Worm (Caenorhabditis elegans) whole organism, late embryonic: ENCODE data around the gene snf-5.

ENCODE experiments used
- C08G9.2 ChIP-seq: sonication (generic microtip); optimal IDR thresholded peaks from 2 replicates; lab custom pipeline; 2016; ENCODE audit warnings: mild to moderate bottlenecking, missing genetic modification characterization, moderate library complexity, missing compliant biosample characterization
- C38D4.7 ChIP-seq: fragments of 200-800 bp; sonication (Bioruptor generic); optimal IDR thresholded peaks from 2 replicates; lab custom pipeline; 2018; ENCODE audit warnings: mild to moderate bottlenecking, missing genetic modification characterization, moderate library complexity, missing compliant biosample characterization
- F13H6.1 ChIP-seq: sonication (generic microtip); optimal IDR thresholded peaks from 2 replicates; lab custom pipeline; 2016; ENCODE audit warnings: missing genetic modification characterization, missing compliant biosample characterization
- K02D7.2 ChIP-seq: sonication (generic microtip); optimal IDR thresholded peaks from 2 replicates; lab custom pipeline; 2017; ENCODE audit warnings: mild to moderate bottlenecking, missing genetic modification characterization, missing compliant biosample characterization
- K09A11.1 ChIP-seq: sonication (generic microtip); optimal IDR thresholded peaks from 2 replicates; lab custom pipeline; 2017; ENCODE audit warnings: antibody characterized with exemption, mild to moderate bottlenecking, missing genetic modification characterization, missing compliant biosample characterization; ENCODE audit not compliant: insufficient read depth
- Y22D7AL.16 ChIP-seq: sonication (generic microtip); optimal IDR thresholded peaks from 2 replicates; lab custom pipeline; 2016; ENCODE audit warnings: missing genetic modification characterization, missing compliant biosample characterization
- ahr-1 ChIP-seq: sonication (generic microtip); optimal IDR thresholded peaks from 2 replicates; lab custom pipeline; 2016; ENCODE audit warnings: missing genetic modification characterization, missing compliant biosample characterization
- ama-1 ChIP-seq: fragments of 150-350 bp; optimal IDR thresholded peaks from 2 replicates; lab custom pipeline; 2014
- ceh-18 ChIP-seq: sonication (generic microtip); optimal IDR thresholded peaks from 2 replicates; lab custom pipeline; 2016; ENCODE audit warnings: missing genetic modification characterization, missing compliant biosample characterization
- ceh-19 ChIP-seq: fragments of 200-800 bp; sonication (Bioruptor generic); optimal IDR thresholded peaks from 2 replicates; lab custom pipeline; 2018; ENCODE audit warnings: mild to moderate bottlenecking, missing genetic modification characterization, missing compliant biosample characterization
- ceh-2 ChIP-seq: sonication (generic microtip); optimal IDR thresholded peaks from 2 replicates; lab custom pipeline; 2016; ENCODE audit warnings: missing genotype, missing genetic modification characterization, missing compliant biosample characterization
- ceh-24 ChIP-seq: sonication (generic microtip); optimal IDR thresholded peaks from 2 replicates; lab custom pipeline; 2016; ENCODE audit warnings: mild to moderate bottlenecking, missing genetic modification characterization, missing compliant biosample characterization
- ceh-31 ChIP-seq: sonication (generic microtip); optimal IDR thresholded peaks from 2 replicates; lab custom pipeline; 2016; ENCODE audit warnings: missing genetic modification characterization, missing compliant biosample characterization
- ceh-45 ChIP-seq: fragments of 200-800 bp; sonication (Bioruptor generic); IDR thresholded peaks from 2 replicates; pipeline ENCODE4 v1.3.6; 2022; ENCODE audit warnings: missing genetic modification reagents, missing genetic modification characterization, missing compliant biosample characterization
- ceh-48 ChIP-seq: sonication (generic microtip); optimal IDR thresholded peaks from 2 replicates; lab custom pipeline; 2016; ENCODE audit warnings: missing genetic modification characterization, inconsistent platforms, missing compliant biosample characterization
- ceh-6 ChIP-seq: fragments of 200-800 bp; sonication (Bioruptor generic); optimal IDR thresholded peaks from 2 replicates; lab custom pipeline; 2018; ENCODE audit warnings: mild to moderate bottlenecking, missing genetic modification characterization, missing compliant biosample characterization
- ceh-9 ChIP-seq: sonication (generic microtip); optimal IDR thresholded peaks from 2 replicates; lab custom pipeline; 2016; ENCODE audit warnings: mild to moderate bottlenecking, missing genetic modification characterization, inconsistent platforms, missing compliant biosample characterization
- dmd-4 ChIP-seq: sonication (generic microtip); optimal IDR thresholded peaks from 2 replicates; lab custom pipeline; 2016; ENCODE audit warnings: borderline replicate concordance, missing genetic modification characterization, missing compliant biosample characterization
- elt-2 ChIP-seq: sonication (generic microtip); optimal IDR thresholded peaks from 2 replicates; lab custom pipeline; 2016; ENCODE audit warnings: missing genetic modification reagents, missing genetic modification characterization, missing compliant biosample characterization
- elt-4 ChIP-seq: sonication (generic microtip); optimal IDR thresholded peaks from 2 replicates; lab custom pipeline; 2016; ENCODE audit warnings: missing genetic modification characterization, missing compliant biosample characterization
- ets-4 ChIP-seq: sonication (generic microtip); optimal IDR thresholded peaks from 2 replicates; lab custom pipeline; 2016; ENCODE audit warnings: missing genetic modification characterization, missing compliant biosample characterization
- eyg-1 ChIP-seq: sonication (generic microtip); optimal IDR thresholded peaks from 2 replicates; lab custom pipeline; 2016; ENCODE audit warnings: missing genotype, missing genetic modification characterization, missing compliant biosample characterization
- fax-1 ChIP-seq: sonication (generic microtip); optimal IDR thresholded peaks from 2 replicates; lab custom pipeline; 2016; ENCODE audit warnings: missing genotype, missing genetic modification characterization, missing compliant biosample characterization
- fkh-6 ChIP-seq: sonication (generic microtip); optimal IDR thresholded peaks from 2 replicates; lab custom pipeline; 2016; ENCODE audit warnings: missing genetic modification characterization, missing compliant biosample characterization
- hlh-15 ChIP-seq: sonication (generic microtip); optimal IDR thresholded peaks from 2 replicates; lab custom pipeline; 2016; ENCODE audit warnings: missing genetic modification characterization, missing compliant biosample characterization
- hlh-6 ChIP-seq: sonication (generic microtip); optimal IDR thresholded peaks from 2 replicates; lab custom pipeline; 2016; ENCODE audit warnings: missing genotype, missing genetic modification characterization, missing compliant biosample characterization
- madf-2 ChIP-seq: sonication (generic microtip); optimal IDR thresholded peaks from 2 replicates; lab custom pipeline; 2017; ENCODE audit warnings: missing genetic modification characterization, missing compliant biosample characterization
- nhr-11 ChIP-seq: fragments of 150-350 bp; optimal IDR thresholded peaks from 2 replicates; lab custom pipeline; 2014; ENCODE audit warnings: missing biosample characterization, missing genetic modification characterization
- pag-3 ChIP-seq: sonication (generic microtip); optimal IDR thresholded peaks from 2 replicates; lab custom pipeline; 2016; ENCODE audit warnings: missing compliant biosample characterization, missing genetic modification characterization, borderline replicate concordance
- pax-1 ChIP-seq: fragments of 150-350 bp; optimal IDR thresholded peaks from 2 replicates; lab custom pipeline; 2014; ENCODE audit warnings: missing biosample characterization, missing genetic modification characterization
- pha-2 ChIP-seq: sonication (generic microtip); optimal IDR thresholded peaks from 2 replicates; lab custom pipeline; 2017; ENCODE audit warnings: mild to moderate bottlenecking, missing genetic modification characterization, missing compliant biosample characterization
- pqm-1 ChIP-seq: sonication (generic microtip); optimal IDR thresholded peaks from 2 replicates; lab custom pipeline; 2016; ENCODE audit warnings: missing genetic modification characterization, missing compliant biosample characterization
- pros-1 ChIP-seq: fragments of 150-350 bp; optimal IDR thresholded peaks from 2 replicates; lab custom pipeline; 2014; ENCODE audit warnings: missing biosample characterization, missing genetic modification reagents, missing genetic modification characterization
- ref-2 ChIP-seq: sonication (generic microtip); optimal IDR thresholded peaks from 2 replicates; lab custom pipeline; 2016; ENCODE audit warnings: missing genetic modification characterization, missing compliant biosample characterization
- rnt-1 ChIP-seq: sonication (generic microtip); optimal IDR thresholded peaks from 2 replicates; lab custom pipeline; 2016; ENCODE audit warnings: missing genetic modification characterization, missing compliant biosample characterization
- sdc-2 ChIP-seq: sonication (generic microtip); optimal IDR thresholded peaks from 2 replicates; lab custom pipeline; 2016; ENCODE audit warnings: missing genotype, missing genetic modification characterization, missing compliant biosample characterization
- sox-2 ChIP-seq: fragments of 200-800 bp; sonication (Bioruptor generic); IDR thresholded peaks from 2 replicates; pipeline ENCODE4 v1.3.6; 2022; ENCODE audit warnings: missing genetic modification reagents, missing genetic modification characterization, missing compliant biosample characterization
- sox-4 ChIP-seq: sonication (generic microtip); optimal IDR thresholded peaks from 2 replicates; lab custom pipeline; 2017; ENCODE audit warnings: mild to moderate bottlenecking, missing genetic modification characterization, inconsistent platforms, missing compliant biosample characterization
- syd-9 ChIP-seq: sonication (generic microtip); optimal IDR thresholded peaks from 2 replicates; lab custom pipeline; 2016; ENCODE audit warnings: mild to moderate bottlenecking, missing genetic modification characterization, moderate library complexity, missing compliant biosample characterization
- tbx-2 ChIP-seq: sonication (generic microtip); optimal IDR thresholded peaks from 2 replicates; lab custom pipeline; 2016; ENCODE audit warnings: missing genetic modification characterization, missing compliant biosample characterization
- tbx-7 ChIP-seq: sonication (generic microtip); optimal IDR thresholded peaks from 2 replicates; lab custom pipeline; 2016; ENCODE audit warnings: missing genotype, missing genetic modification characterization, missing compliant biosample characterization
- ttx-3 ChIP-seq: sonication (generic microtip); optimal IDR thresholded peaks from 2 replicates; lab custom pipeline; 2016; ENCODE audit warnings: missing genetic modification reagents, missing genetic modification characterization, missing compliant biosample characterization
- unc-3 ChIP-seq, 2 experiments: fragments of 200-800 bp in 1 of 2; sonication (Bioruptor generic) in 1 of 2; sonication (generic microtip) in 1 of 2; conservative IDR thresholded peaks in 1 of 2; optimal IDR thresholded peaks in 1 of 2; 2 replicates each; pipeline versions ENCODE4 v1.3.6 to Lab custom; 2016 to 2022; ENCODE audit warnings: missing compliant biosample characterization in 2 of 2, missing genetic modification characterization in 2 of 2, missing genetic modification reagents in 1 of 2
- unc-86 ChIP-seq: sonication (generic microtip); optimal IDR thresholded peaks from 2 replicates; lab custom pipeline; 2016; ENCODE audit warnings: missing genetic modification characterization, missing compliant biosample characterization
- zip-5 ChIP-seq: sonication (generic microtip); optimal IDR thresholded peaks from 2 replicates; lab custom pipeline; 2016; ENCODE audit warnings: missing genetic modification characterization, missing compliant biosample characterization

Gene snf-5

DNA sequence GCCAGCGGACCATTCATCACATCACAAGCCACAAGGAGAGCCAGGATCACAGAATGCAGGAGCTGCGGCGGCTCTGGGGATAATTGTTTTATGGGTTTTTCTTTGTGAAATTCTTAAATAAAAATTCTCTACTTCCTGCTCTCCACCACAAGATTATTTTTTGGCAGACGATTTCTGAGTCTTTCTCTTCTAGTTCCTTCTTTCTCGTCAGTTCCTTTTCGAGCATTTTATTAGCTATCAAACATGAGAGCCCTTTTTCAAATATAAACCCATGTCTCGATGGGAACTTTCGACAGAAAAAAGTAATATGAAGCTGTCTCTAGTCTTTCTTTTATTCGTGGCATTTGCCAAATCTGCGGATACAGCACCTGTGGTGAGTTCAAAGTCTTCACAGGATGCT lies 22.9 kb upstream of the snf-5 start, which contains the start of gene F35C5.3:
TSS of gene F35C5.3 (plus strand) at position 301 of the 400 bp plus-strand sequence.
- TF ChIP-seq ceh-48 (tag; lab: Kevin White, UChicago): no peak
- TF ChIP-seq tbx-7 (tag; lab: Kevin White, UChicago): no peak
- no peak for TF ChIP-seq pha-2 (tag; lab: Kevin White, UChicago)

ce11 chrII:12884972-12885371 lies 19.4 kb upstream of the snf-5 start, which contains the start of gene sra-14:
TSS of gene sra-14 (plus strand) at chrII:12885272.
- TF ChIP-seq C08G9.2 (no peak), pros-1 (no peak), fax-1 (tag; lab: Kevin White, UChicago) (no peak), sdc-2 (tag; lab: Kevin White, UChicago) (no peak), dmd-4 (tag; lab: Kevin White, UChicago) (no peak), ttx-3 (no peak), ceh-24 (no peak), fkh-6 (no peak), hlh-6 (tag; lab: Kevin White, UChicago) (no peak), syd-9 (tag; lab: Kevin White, UChicago) (no peak), unc-3 (GFP tag; conservative IDR thresholded peaks at IDR 0.05; lab: Robert Waterston, UW) (no peak), unc-3 (tag; optimal IDR thresholded peaks at IDR 0.05; lab: Kevin White, UChicago) (no peak), ref-2 (tag; lab: Kevin White, UChicago) (no peak), ceh-19 (GFP tag; lab: Kevin White, UChicago) (no peak)
- TF ChIP-seq, all 69 proteins: peak for 0

ce11 chrII:12880406-12880805 lies 14.8 kb upstream of the snf-5 start, which contains the start of gene F35C5.1:
TSS of gene F35C5.1 (plus strand) at chrII:12880804.
- TF ChIP-seq ceh-2 (tag; lab: Kevin White, UChicago) (no peak), ceh-48 (tag; lab: Kevin White, UChicago) (no peak), ceh-6 (no peak), ceh-9 (tag; lab: Kevin White, UChicago) (no peak), eyg-1 (no peak), K02D7.2 (no peak), C38D4.7 (no peak), zip-5 (tag; lab: Kevin White, UChicago) (no peak), sdc-2 (tag; lab: Kevin White, UChicago) (no peak), madf-2 (tag; lab: Kevin White, UChicago) (no peak), ref-2 (tag; lab: Kevin White, UChicago) (no peak), K09A11.1 (tag; lab: Kevin White, UChicago) (no peak), pax-1 (tag; lab: Kevin White, UChicago) (no peak), ceh-18 (tag; lab: Kevin White, UChicago) (no peak), ceh-31 (tag; lab: Kevin White, UChicago) (no peak), unc-86 (tag; lab: Kevin White, UChicago) (no peak), ama-1 (lab: Kevin White, UChicago) (no peak), ceh-45 (GFP tag; lab: Robert Waterston, UW) (no peak), F13H6.1 (tag; lab: Kevin White, UChicago) (no peak)

ce11 chrII:12879758-12880157 lies 14.2 kb upstream of the snf-5 start:
- no peak for TF ChIP-seq Y22D7AL.16 (tag; lab: Kevin White, UChicago)
- no peak for TF ChIP-seq K02D7.2
- TF ChIP-seq rnt-1 (tag; lab: Kevin White, UChicago): no peak
- TF ChIP-seq C08G9.2: no peak
- TF ChIP-seq pqm-1 (tag; lab: Kevin White, UChicago): no peak
- no peak for TF ChIP-seq pha-2 (tag; lab: Kevin White, UChicago)
- TF ChIP-seq elt-4: no peak
- no peak for TF ChIP-seq nhr-11 (tag; lab: Kevin White, UChicago)
- no peak for TF ChIP-seq pag-3 (tag; lab: Kevin White, UChicago)
- TF ChIP-seq elt-2 (tag; lab: Kevin White, UChicago): no peak
- no peak for TF ChIP-seq ceh-18 (tag; lab: Kevin White, UChicago)
- no peak for TF ChIP-seq pros-1
- TF ChIP-seq ets-4: no peak
- no peak for TF ChIP-seq tbx-2 (tag; lab: Kevin White, UChicago)
- TF ChIP-seq tbx-7 (tag; lab: Kevin White, UChicago): no peak
- TF ChIP-seq hlh-15 (tag; lab: Kevin White, UChicago): no peak
- no peak for TF ChIP-seq sox-2 (GFP tag; lab: Robert Waterston, UW)
- TF ChIP-seq ahr-1 (tag; lab: Kevin White, UChicago): no peak
- no peak for TF ChIP-seq sox-4 (tag; lab: Kevin White, UChicago)
